Worm (Caenorhabditis elegans): Measurements from ENCODE around the gene T05A8.8.

DNA sequence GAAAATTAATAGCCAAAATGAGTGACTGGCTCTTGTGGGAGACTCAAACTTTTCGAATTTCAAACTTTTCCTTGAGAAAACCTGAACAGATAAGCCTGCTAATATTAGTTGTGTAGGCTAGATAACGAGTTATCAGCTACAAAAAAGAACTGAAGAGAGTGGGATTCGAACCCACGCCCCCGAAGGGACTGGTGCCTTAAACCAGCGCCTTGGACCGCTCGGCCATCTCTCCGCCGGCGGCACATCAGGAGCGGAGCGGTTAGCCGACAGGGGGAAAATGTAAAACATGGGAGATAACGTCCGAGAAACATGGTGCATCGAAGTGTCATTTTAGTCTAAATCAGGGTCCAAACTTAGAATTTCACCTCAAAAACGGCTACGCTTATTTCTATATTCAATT, 834 bp upstream of the T05A8.8 start:
- TF ChIP-seq him-1 (tag; optimal IDR thresholded peaks at IDR 0.05) (no peak), dao-5 (tag; optimal IDR thresholded peaks at IDR 0.05) (no peak)

All from whole organism, L4/young adult.